Fruit fly (Drosophila melanogaster) whole organism, embryonic: ENCODE data around the gene Cul3.

ENCODE experiments used
- Atf-2 ChIP-seq: fragments of 200-800 bp; sonication (Bioruptor generic); optimal IDR thresholded peaks from 2 replicates; lab custom pipeline; 2016; ENCODE audit warnings: missing biosample characterization, missing genetic modification characterization
- BEAF-32 ChIP-seq: fragments of 200-800 bp; sonication (Bioruptor generic); optimal IDR thresholded peaks from 3 replicates; lab custom pipeline; 2017; ENCODE audit warnings: missing biosample characterization, missing genetic modification characterization, mild to moderate bottlenecking, moderate library complexity, missing genetic modification reagents
- CG10267 ChIP-seq: fragments of 200-800 bp; sonication (Bioruptor generic); optimal IDR thresholded peaks from 2 replicates; lab custom pipeline; 2018; ENCODE audit warnings: missing biosample characterization, mild to moderate bottlenecking, missing genetic modification characterization, moderate library complexity
- CG10543 ChIP-seq: fragments of 200-800 bp; sonication (Bioruptor generic); optimal IDR thresholded peaks from 3 replicates; lab custom pipeline; 2017; ENCODE audit warnings: missing biosample characterization, mild to moderate bottlenecking, missing genetic modification characterization, moderate library complexity
- CG10959 ChIP-seq: fragments of 200-800 bp; sonication (Bioruptor generic); IDR thresholded peaks from 2 replicates; pipeline ENCODE4 v1.3.6; 2022; ENCODE audit warnings: missing biosample characterization, missing genetic modification characterization
- CG12391 ChIP-seq: fragments of 200-800 bp; sonication (Bioruptor generic); optimal IDR thresholded peaks from 3 replicates; lab custom pipeline; 2018; ENCODE audit warnings: missing biosample characterization, mild to moderate bottlenecking, missing genetic modification characterization, moderate library complexity
- CG12659 ChIP-seq: fragments of 200-800 bp; sonication (Bioruptor generic); optimal IDR thresholded peaks from 3 replicates; lab custom pipeline; 2017; ENCODE audit warnings: mild to moderate bottlenecking, missing biosample characterization, missing genetic modification reagents, missing genetic modification characterization
- CG13287 ChIP-seq: fragments of 200-800 bp; sonication (Bioruptor generic); IDR thresholded peaks from 2 replicates; pipeline ENCODE4 v1.3.6; 2022; ENCODE audit warnings: missing biosample characterization, missing genetic modification characterization; ENCODE audit not compliant: partially characterized antibody
- CG14710 ChIP-seq: fragments of 200-800 bp; sonication (Bioruptor generic); optimal IDR thresholded peaks from 3 replicates; lab custom pipeline; 2019; ENCODE audit warnings: missing biosample characterization, mild to moderate bottlenecking, missing genetic modification characterization, moderate library complexity
- CG15479 ChIP-seq: fragments of 200-800 bp; sonication (Bioruptor generic); optimal IDR thresholded peaks from 3 replicates; lab custom pipeline; 2019; ENCODE audit warnings: missing biosample characterization, mild to moderate bottlenecking, missing genetic modification characterization, moderate library complexity
- CG17361 ChIP-seq: fragments of 200-800 bp; sonication (Bioruptor generic); IDR thresholded peaks from 3 replicates; pipeline ENCODE4 v1.3.6; 2022; ENCODE audit warnings: missing biosample characterization, missing genetic modification characterization
- CG17385 ChIP-seq: fragments of 200-800 bp; sonication (Bioruptor generic); optimal IDR thresholded peaks from 3 replicates; lab custom pipeline; 2018; ENCODE audit warnings: missing biosample characterization, mild to moderate bottlenecking, missing genetic modification characterization
- CG17829 ChIP-seq: fragments of 200-800 bp; optimal IDR thresholded peaks from 2 replicates; lab custom pipeline; 2019; ENCODE audit warnings: missing biosample characterization, mild to moderate bottlenecking, missing genetic modification characterization, moderate library complexity
- CG18599 ChIP-seq: fragments of 200-800 bp; sonication (Bioruptor generic); optimal IDR thresholded peaks from 3 replicates; lab custom pipeline; 2017; ENCODE audit warnings: missing biosample characterization, missing genetic modification characterization, mild to moderate bottlenecking, moderate library complexity, missing genetic modification reagents
- CG2116 ChIP-seq: fragments of 200-800 bp; sonication (Bioruptor generic); optimal IDR thresholded peaks from 3 replicates; lab custom pipeline; 2018; ENCODE audit warnings: missing biosample characterization, mild to moderate bottlenecking, missing genetic modification characterization
- CG2712 ChIP-seq: fragments of 200-800 bp; optimal IDR thresholded peaks from 3 replicates; lab custom pipeline; 2019; ENCODE audit warnings: missing biosample characterization, mild to moderate bottlenecking, missing genetic modification characterization, moderate library complexity
- CG2875 ChIP-seq: fragments of 200-800 bp; sonication (Bioruptor generic); optimal IDR thresholded peaks from 2 replicates; lab custom pipeline; 2017; ENCODE audit warnings: missing biosample characterization, mild to moderate bottlenecking, missing genetic modification characterization, missing genetic modification reagents
- CG30020 ChIP-seq: fragments of 200-800 bp; optimal IDR thresholded peaks from 2 replicates; lab custom pipeline; 2019; ENCODE audit warnings: missing biosample characterization, mild to moderate bottlenecking, missing genetic modification characterization, moderate library complexity
- CG30431 ChIP-seq: fragments of 200-800 bp; sonication (Bioruptor generic); optimal IDR thresholded peaks from 2 replicates; lab custom pipeline; 2017; ENCODE audit warnings: missing biosample characterization, missing genetic modification characterization
- CG31441 ChIP-seq: fragments of 200-800 bp; sonication (Bioruptor generic); IDR thresholded peaks from 2 replicates; pipeline ENCODE4 v1.3.6; 2022; ENCODE audit warnings: missing biosample characterization, missing genetic modification characterization
- CG34224 ChIP-seq: fragments of 200-800 bp; sonication (Bioruptor generic); IDR thresholded peaks from 3 replicates; pipeline ENCODE4 v1.3.6; 2022; ENCODE audit warnings: missing biosample characterization, missing genetic modification characterization; ENCODE audit not compliant: partially characterized antibody
- CG3847 ChIP-seq: fragments of 200-800 bp; sonication (Bioruptor generic); IDR thresholded peaks from 2 replicates; pipeline ENCODE4 v1.3.6; 2022; ENCODE audit warnings: missing biosample characterization, missing genetic modification characterization
- CG4707 ChIP-seq: fragments of 200-800 bp; sonication (Bioruptor generic); optimal IDR thresholded peaks from 2 replicates; lab custom pipeline; 2018; ENCODE audit warnings: missing biosample characterization, mild to moderate bottlenecking, missing genetic modification characterization, moderate library complexity
- CG9797 ChIP-seq: fragments of 200-800 bp; sonication (Bioruptor generic); optimal IDR thresholded peaks from 3 replicates; lab custom pipeline; 2018; ENCODE audit warnings: missing biosample characterization, mild to moderate bottlenecking, missing genetic modification characterization
- CG9817 ChIP-seq: fragments of 200-800 bp; sonication (Bioruptor generic); optimal IDR thresholded peaks from 2 replicates; lab custom pipeline; 2018; ENCODE audit warnings: missing biosample characterization, mild to moderate bottlenecking, missing genetic modification characterization, moderate library complexity
- Dp ChIP-seq: fragments of 200-800 bp; sonication (Bioruptor generic); optimal IDR thresholded peaks from 2 replicates; lab custom pipeline; 2018; ENCODE audit warnings: missing biosample characterization, mild to moderate bottlenecking, missing genetic modification characterization, moderate library complexity
- Dref ChIP-seq: fragments of 200-800 bp; sonication (Bioruptor generic); IDR thresholded peaks from 2 replicates; pipeline ENCODE4 v1.3.6; 2022; ENCODE audit warnings: missing biosample characterization, missing genetic modification characterization
- Drgx ChIP-seq: fragments of 200-800 bp; sonication (Bioruptor generic); IDR thresholded peaks from 2 replicates; pipeline ENCODE4 v1.3.6; 2022; ENCODE audit warnings: missing biosample characterization, missing genetic modification characterization
- E2f2 ChIP-seq: fragments of 200-800 bp; sonication (Bioruptor generic); IDR thresholded peaks from 2 replicates; pipeline ENCODE4 v1.3.6; 2022; ENCODE audit warnings: missing biosample characterization, missing genetic modification characterization
- HmgZ ChIP-seq: fragments of 200-800 bp; sonication (Bioruptor generic); optimal IDR thresholded peaks from 2 replicates; lab custom pipeline; 2018; ENCODE audit warnings: missing biosample characterization, mild to moderate bottlenecking, missing genetic modification characterization
- MBD-R2 ChIP-seq: fragments of 200-800 bp; sonication (Bioruptor generic); IDR thresholded peaks from 2 replicates; pipeline ENCODE4 v1.3.6; 2022; ENCODE audit warnings: missing biosample characterization, missing genetic modification characterization
- Sry-β ChIP-seq: fragments of 200-800 bp; sonication (Bioruptor generic); optimal IDR thresholded peaks from 2 replicates; lab custom pipeline; 2018; ENCODE audit warnings: missing biosample characterization, mild to moderate bottlenecking, missing genetic modification characterization, moderate library complexity
- abd-A ChIP-seq: fragments of 200-800 bp; sonication (Bioruptor generic); optimal IDR thresholded peaks from 3 replicates; lab custom pipeline; 2019; ENCODE audit warnings: missing biosample characterization, mild to moderate bottlenecking, missing genetic modification characterization, moderate library complexity
- bbx ChIP-seq: fragments of 200-800 bp; sonication (Bioruptor generic); IDR thresholded peaks from 2 replicates; pipeline ENCODE4 v1.3.6; 2022; ENCODE audit warnings: missing biosample characterization, missing genetic modification characterization; ENCODE audit not compliant: partially characterized antibody
- cad ChIP-seq: fragments of >200 bp; optimal IDR thresholded peaks from 2 replicates; lab custom pipeline; 2017; ENCODE audit warnings: missing biosample characterization, missing genetic modification characterization
- cas ChIP-seq: fragments of 200-800 bp; sonication (Bioruptor generic); IDR thresholded peaks from 2 replicates; pipeline ENCODE4 v1.3.6; 2022; ENCODE audit warnings: missing biosample characterization, missing genetic modification characterization
- dpn ChIP-seq, 2 experiments: fragments of 200-800 bp; sonication (Bioruptor generic); optimal IDR thresholded peaks; 3 replicates each; lab custom pipeline; 2016; ENCODE audit warnings: missing biosample characterization in 2 of 2, missing genetic modification characterization in 2 of 2
- emc ChIP-seq: fragments of 200-800 bp; sonication (Bioruptor generic); optimal IDR thresholded peaks from 2 replicates; lab custom pipeline; 2016; ENCODE audit warnings: missing biosample characterization, missing genetic modification characterization
- gem ChIP-seq: fragments of 200-800 bp; sonication (Bioruptor generic); optimal IDR thresholded peaks from 2 replicates; lab custom pipeline; 2019; ENCODE audit warnings: missing biosample characterization, mild to moderate bottlenecking, missing genetic modification characterization, moderate library complexity
- gfzf ChIP-seq: fragments of 200-800 bp; sonication (Bioruptor generic); optimal IDR thresholded peaks from 2 replicates; lab custom pipeline; 2016; ENCODE audit warnings: missing biosample characterization, mild to moderate bottlenecking, missing genetic modification characterization, moderate library complexity
- her ChIP-seq: fragments of 200-800 bp; sonication (Bioruptor generic); optimal IDR thresholded peaks from 2 replicates; lab custom pipeline; 2016; ENCODE audit warnings: missing biosample characterization, missing genetic modification characterization
- knrl ChIP-seq: fragments of 200-800 bp; sonication (Bioruptor generic); IDR thresholded peaks from 3 replicates; pipeline ENCODE4 v1.3.6; 2022; ENCODE audit warnings: missing biosample characterization, missing genetic modification characterization; ENCODE audit not compliant: partially characterized antibody
- phol ChIP-seq: fragments of 200-800 bp; sonication (Bioruptor generic); optimal IDR thresholded peaks from 3 replicates; lab custom pipeline; 2018; ENCODE audit warnings: missing biosample characterization, mild to moderate bottlenecking, missing genetic modification characterization, moderate library complexity
- row ChIP-seq: fragments of 200-800 bp; sonication (Bioruptor generic); IDR thresholded peaks from 3 replicates; pipeline ENCODE4 v1.3.6; 2022; ENCODE audit warnings: missing biosample characterization, missing genetic modification characterization
- sens ChIP-seq: fragments of 200-800 bp; sonication (Bioruptor generic); peaks from one replicate; lab custom pipeline; 2016; ENCODE audit warnings: missing biosample characterization, missing genetic modification characterization
- stwl ChIP-seq: fragments of 200-800 bp; sonication (Bioruptor generic); optimal IDR thresholded peaks from 3 replicates; lab custom pipeline; 2018; ENCODE audit warnings: missing biosample characterization, mild to moderate bottlenecking, missing genetic modification characterization, moderate library complexity
- sug ChIP-seq: fragments of 200-800 bp; optimal IDR thresholded peaks from 2 replicates; lab custom pipeline; 2019; ENCODE audit warnings: missing biosample characterization, mild to moderate bottlenecking, missing genetic modification characterization, moderate library complexity
- tap ChIP-seq: fragments of 200-800 bp; optimal IDR thresholded peaks from 3 replicates; lab custom pipeline; 2019; ENCODE audit warnings: missing biosample characterization, mild to moderate bottlenecking, missing genetic modification characterization, moderate library complexity
- wek ChIP-seq: fragments of 200-800 bp; sonication (Bioruptor generic); optimal IDR thresholded peaks from 3 replicates; lab custom pipeline; 2018; ENCODE audit warnings: missing biosample characterization, mild to moderate bottlenecking, missing genetic modification characterization, moderate library complexity

Gene Cul3

dm6 chr2L:15256249-15256648 lies 15.6 kb downstream of the Cul3 start, which contains the start of the genes PolD3 and Uxt (continued):
- TF ChIP-seq Atf-2 (GFP tag; lab: Kevin White, UChicago) (no peak), CG12391 (peak; percentile 7), CG2116 (GFP tag; lab: Kevin White, UChicago) (peak; percentile 53), wek (GFP tag; lab: Kevin White, UChicago) (no peak), BEAF-32 (GFP tag; lab: Kevin White, UChicago) (peak; percentile 52), dpn (GFP tag; optimal IDR thresholded peaks at IDR 0.05; lab: Kevin White, UChicago) (no peak), her (GFP tag; lab: Kevin White, UChicago) (no peak), CG31441 (0 out of 2 replicates have a peak, but pooled peaks have one; percentile 12), gem (tag; lab: Kevin White, UChicago) (no peak), CG10267 (peak; percentile 25), CG9797 (GFP tag; lab: Kevin White, UChicago) (peak; percentile 11), CG10543 (GFP tag; lab: Kevin White, UChicago) (no peak), CG2875 (GFP tag; lab: Kevin White, UChicago) (no peak), cas (GFP tag; lab: Robert Waterston, UW) (no peak), cad (GFP tag; lab: Kevin White, UChicago) (no peak), E2f2 (GFP tag; lab: Robert Waterston, UW) (peak; percentile 69), knrl (GFP tag; lab: Robert Waterston, UW) (0 out of 3 replicates have a peak, but pooled peaks have one; percentile 16), sug (tag; lab: Kevin White, UChicago) (peak; percentile 3), CG17361 (GFP tag; lab: Robert Waterston, UW) (0 out of 3 replicates have a peak, but pooled peaks have one; percentile 33), CG17385 (GFP tag; lab: Kevin White, UChicago) (peak; percentile 94), CG17829 (tag; lab: Kevin White, UChicago) (peak; percentile 31), CG13287 (GFP tag; lab: Robert Waterston, UW) (peak; percentile 60), Drgx (no peak), CG30020 (tag; lab: Kevin White, UChicago) (peak; percentile 36), CG10959 (GFP tag; lab: Robert Waterston, UW) (no peak), abd-A (tag; lab: Kevin White, UChicago) (no peak), stwl (tag; lab: Kevin White, UChicago) (peak; percentile 71), CG34224 (GFP tag; lab: Robert Waterston, UW) (no peak), CG15479 (GFP tag; lab: Kevin White, UChicago) (peak; percentile 60), CG18599 (GFP tag; lab: Kevin White, UChicago) (no peak), emc (GFP tag; lab: Kevin White, UChicago) (no peak), bbx (GFP tag; lab: Robert Waterston, UW) (no peak), CG9817 (tag; lab: Kevin White, UChicago) (no peak), tap (tag; lab: Kevin White, UChicago) (no peak), HmgZ (peak; percentile 2), sens (GFP tag; lab: Kevin White, UChicago) (peak; percentile 13), gfzf (peak; percentile 63), CG2712 (tag; lab: Kevin White, UChicago) (peak; percentile 11), Dp (GFP tag; lab: Kevin White, UChicago) (peak; percentile 66), CG12659 (GFP tag; lab: Kevin White, UChicago) (peak; percentile 32), Sry-β (peak; percentile 90), CG14710 (tag; lab: Kevin White, UChicago) (peak; percentile 38), CG30431 (GFP tag; lab: Kevin White, UChicago) (no peak), phol (tag; lab: Kevin White, UChicago) (peak; percentile 32), CG4707 (GFP tag; lab: Kevin White, UChicago) (no peak), MBD-R2 (GFP tag; lab: Robert Waterston, UW) (peak; percentile 76), CG3847 (peak; percentile 27; the same call in 1 of the 2 replicates), Dref (GFP tag; lab: Robert Waterston, UW) (peak; percentile 59), row (GFP tag; lab: Robert Waterston, UW) (peak; percentile 78)
